Fruit fly (Drosophila melanogaster): ENCODE results near the gene CG15423.

CG15423 gene

DNA sequence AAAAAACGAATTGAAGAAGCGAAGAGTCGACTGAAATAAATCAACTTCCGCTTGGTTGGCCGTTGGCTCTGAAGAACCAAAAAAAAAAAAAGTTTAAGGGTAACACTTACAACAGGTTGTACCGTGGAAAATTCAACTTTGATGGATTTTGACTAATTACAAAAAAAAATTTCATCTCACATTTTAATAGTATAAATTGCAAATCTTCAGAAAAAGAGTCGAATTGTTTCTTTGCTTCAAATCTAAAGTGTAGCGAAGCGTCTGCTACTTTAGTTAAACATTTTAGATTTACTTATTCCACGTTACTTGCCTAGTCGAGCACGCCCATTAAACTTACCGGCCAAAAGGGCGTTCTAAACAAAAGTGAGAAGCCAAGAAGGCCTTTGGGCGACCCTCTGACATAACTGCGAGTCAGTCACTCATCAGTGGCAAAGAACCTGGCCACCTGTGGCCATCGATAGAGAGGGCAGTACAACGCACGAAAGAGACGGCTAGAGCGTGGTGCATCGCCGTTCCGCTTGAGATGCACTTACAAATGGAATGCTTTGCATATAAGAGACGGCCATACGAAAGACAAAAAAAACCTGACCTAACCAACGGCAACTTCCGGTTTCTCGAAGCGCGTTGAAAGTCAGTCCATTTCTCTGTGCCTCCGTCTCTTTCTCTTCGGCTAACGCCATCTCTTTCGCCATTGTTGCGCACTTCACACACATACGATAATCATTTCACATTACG, 15.9 kb downstream of the CG15423 start:
- TF ChIP-seq EcR (GFP tag; optimal IDR thresholded peaks at IDR 0.05) = no peak
- TF ChIP-seq usp (GFP tag; optimal IDR thresholded peaks at IDR 0.05) = no peak
- TF ChIP-seq Dll (optimal IDR thresholded peaks at IDR 0.05) = no peak
- no peak for TF ChIP-seq psq (optimal IDR thresholded peaks at IDR 0.05)
- no peak for TF ChIP-seq CG8478 (optimal IDR thresholded peaks at IDR 0.05)
- no peak for TF ChIP-seq pan (optimal IDR thresholded peaks at IDR 0.05)

DNA sequence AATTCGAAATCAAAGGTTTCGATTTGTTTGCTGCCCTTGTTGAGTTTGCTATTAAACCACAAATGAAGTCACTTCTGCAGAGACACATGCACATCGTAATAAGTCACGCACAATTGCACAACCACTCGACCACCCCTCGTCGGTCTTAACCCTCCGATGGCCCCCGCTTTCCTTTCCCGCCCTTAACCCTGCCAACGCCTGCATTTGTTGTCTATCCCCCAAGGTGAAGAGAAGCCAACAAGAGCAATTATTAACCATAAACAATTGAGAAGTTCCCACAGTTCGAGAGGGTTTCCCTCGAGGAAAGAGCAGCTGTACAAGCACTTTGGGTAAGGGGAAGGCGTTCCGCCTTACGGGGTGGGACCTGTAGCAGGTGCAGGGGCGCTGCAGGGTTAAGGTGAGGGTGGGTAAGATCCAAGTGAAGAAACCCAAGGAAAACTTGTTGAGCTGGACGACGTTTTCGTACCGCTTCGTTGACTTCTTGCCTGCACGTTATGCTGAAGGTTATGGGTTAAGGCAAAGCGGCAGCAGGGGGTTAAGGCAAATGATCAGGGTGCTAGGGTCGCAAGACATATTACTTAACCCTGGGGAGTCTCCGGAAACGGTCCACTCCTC, 17.6 kb downstream of the CG15423 start:
- TF ChIP-seq usp (GFP tag; optimal IDR thresholded peaks at IDR 0.05) = no peak
- no peak for TF ChIP-seq CG8478 (optimal IDR thresholded peaks at IDR 0.05)
- no peak for TF ChIP-seq psq (optimal IDR thresholded peaks at IDR 0.05)
- no peak for TF ChIP-seq Dll (optimal IDR thresholded peaks at IDR 0.05)
- TF ChIP-seq pan (optimal IDR thresholded peaks at IDR 0.05) = no peak
- no peak for TF ChIP-seq EcR (GFP tag; optimal IDR thresholded peaks at IDR 0.05)

DNA sequence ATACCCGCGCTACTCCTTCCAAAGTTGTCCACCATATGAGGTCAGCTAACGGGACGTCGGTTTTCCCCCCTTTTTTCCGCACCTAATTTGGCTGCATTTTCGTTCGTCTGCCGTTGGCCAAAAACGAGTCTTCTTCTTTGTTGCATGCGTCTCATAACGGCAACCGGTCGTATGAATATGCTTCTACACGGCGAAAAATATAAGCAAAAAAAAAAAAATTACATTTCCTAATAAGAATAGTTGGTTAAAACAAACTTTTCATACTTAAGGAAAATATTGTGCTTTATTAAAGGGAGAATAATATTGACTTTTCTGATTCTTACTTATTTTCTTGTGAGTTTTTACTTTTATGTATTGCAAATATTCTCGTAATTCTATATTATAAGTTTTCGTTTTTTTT, 19.2 kb downstream of the CG15423 start:
- TF ChIP-seq usp (GFP tag; optimal IDR thresholded peaks at IDR 0.05) (no peak), CG8478 (optimal IDR thresholded peaks at IDR 0.05) (no peak)

DNA sequence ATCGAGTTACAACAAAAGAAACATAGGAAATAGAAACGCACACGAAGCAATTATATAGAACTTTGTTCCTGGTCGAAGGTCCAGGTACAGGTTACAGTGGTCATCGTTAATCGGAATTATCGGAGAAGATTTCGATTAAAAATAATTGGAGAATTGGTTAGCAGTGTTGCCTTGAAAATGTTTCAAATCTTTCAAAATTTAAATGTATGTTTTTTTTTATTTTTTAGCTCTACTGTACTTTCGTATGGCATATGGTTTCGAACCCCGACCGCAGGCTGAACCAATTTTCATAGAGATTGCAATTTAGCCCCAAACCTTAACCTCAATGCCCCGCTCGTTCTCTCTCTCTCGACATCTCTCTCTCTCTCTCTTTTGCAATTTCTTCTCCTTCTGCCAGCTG, 22.2 kb downstream of the CG15423 start:
- no peak for TF ChIP-seq usp (GFP tag; optimal IDR thresholded peaks at IDR 0.05)
- TF ChIP-seq CG8478 (optimal IDR thresholded peaks at IDR 0.05) = no peak
- TF ChIP-seq EcR (GFP tag; optimal IDR thresholded peaks at IDR 0.05) = no peak
- TF ChIP-seq Dll (optimal IDR thresholded peaks at IDR 0.05) = no peak
- no peak for TF ChIP-seq pan (optimal IDR thresholded peaks at IDR 0.05)
- TF ChIP-seq psq (optimal IDR thresholded peaks at IDR 0.05) = no peak

DNA sequence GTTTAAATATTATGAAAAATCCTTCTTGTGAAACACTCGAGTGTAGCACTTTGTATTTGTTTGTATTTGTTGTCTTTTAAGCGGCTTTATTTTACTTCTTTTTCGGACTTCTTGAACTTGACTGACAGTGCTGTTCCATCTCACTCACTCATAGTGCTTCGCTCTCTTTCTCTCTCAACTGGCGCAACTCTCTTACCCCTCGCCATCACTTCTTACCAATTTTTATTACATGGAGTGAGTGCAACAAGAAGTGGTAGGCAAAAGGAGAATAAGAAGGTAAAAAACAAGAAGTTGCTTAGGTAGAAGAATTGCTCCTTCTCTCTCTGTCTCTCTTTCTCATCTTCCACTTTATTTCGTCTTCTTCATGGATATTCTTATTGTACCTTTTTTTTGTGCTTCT, 22.9 kb downstream of the CG15423 start:
- no peak for TF ChIP-seq Dll (optimal IDR thresholded peaks at IDR 0.05)
- no peak for TF ChIP-seq pan (optimal IDR thresholded peaks at IDR 0.05)
- TF ChIP-seq usp (GFP tag; optimal IDR thresholded peaks at IDR 0.05) = no peak
- TF ChIP-seq EcR (GFP tag; optimal IDR thresholded peaks at IDR 0.05) = no peak
- TF ChIP-seq psq (optimal IDR thresholded peaks at IDR 0.05) = no peak

DNA sequence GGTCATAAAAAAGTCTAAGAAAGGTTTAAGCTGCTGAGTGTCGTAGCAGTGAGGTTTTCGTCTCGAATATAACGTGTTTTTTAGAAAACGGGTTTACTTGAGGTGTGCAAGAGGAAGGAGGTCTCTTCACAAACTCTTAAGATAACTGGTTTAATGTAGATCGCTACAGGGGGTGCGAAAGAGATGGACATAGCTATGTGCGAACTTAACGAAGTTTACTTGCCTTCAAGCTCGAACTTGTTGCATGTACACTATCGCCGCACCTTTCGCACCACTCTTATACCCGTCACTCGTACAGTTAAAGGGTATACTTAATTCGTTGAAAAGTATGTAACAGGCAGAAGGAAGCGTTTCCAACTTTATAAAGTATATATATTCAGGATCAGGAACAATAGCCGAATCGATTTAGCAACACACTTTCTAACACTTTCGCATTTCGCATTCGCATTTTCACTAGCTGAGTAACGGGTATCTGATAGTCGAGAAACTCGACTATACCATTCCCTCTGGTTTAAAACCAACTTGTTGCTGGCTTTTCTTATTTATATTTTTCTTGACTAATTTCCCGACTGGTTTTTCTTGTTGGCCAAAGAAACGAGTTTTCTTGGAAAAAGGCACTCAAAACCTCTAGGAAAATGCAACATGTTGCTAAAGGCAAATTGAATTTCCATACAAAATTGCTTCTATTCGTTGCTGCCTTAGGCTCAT, 24.5 kb downstream of the CG15423 start:
- TF ChIP-seq pan (optimal IDR thresholded peaks at IDR 0.05) (peak; percentile 65), psq (optimal IDR thresholded peaks at IDR 0.05) (no peak)

DNA sequence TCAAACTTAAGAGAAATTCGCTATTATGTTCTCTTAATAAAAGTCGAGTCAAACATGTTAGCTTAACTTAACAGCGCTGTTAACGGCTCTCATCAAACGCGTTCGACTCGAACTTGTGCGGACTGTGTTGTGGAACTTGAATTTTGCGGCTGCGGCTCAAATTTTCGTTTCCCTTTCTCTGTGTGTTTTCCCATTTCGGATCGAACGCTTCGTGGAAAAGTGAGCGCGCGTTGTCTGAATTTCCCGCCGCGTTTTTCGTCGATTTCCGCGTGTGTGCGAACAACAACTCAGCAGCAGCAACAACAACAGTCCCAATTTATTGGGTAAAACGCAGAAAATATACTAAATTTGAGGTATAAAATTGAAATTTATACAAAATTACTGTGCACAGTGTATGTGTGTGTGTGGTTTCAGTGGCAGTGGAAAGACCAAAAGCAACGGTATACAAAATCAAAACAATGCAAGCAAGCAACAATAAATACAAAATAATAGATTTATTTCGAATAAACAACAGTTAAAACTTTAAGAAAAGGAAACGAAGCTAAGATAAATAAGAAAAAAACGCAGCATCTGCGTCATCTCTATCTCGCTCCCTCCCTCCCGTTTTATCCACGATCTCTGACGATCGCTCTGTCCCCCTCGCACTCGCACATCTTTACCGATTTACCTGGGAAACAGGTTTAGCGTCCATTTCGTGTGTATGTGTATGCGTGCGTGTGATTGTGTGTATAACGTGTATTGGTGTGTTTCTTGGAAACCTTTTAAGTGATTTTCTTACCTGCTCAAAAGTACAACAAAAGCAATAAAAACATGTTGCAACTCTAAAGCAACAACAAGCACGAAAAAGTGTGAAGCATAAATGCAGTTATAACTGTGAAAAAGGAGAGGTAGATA, 25.6 kb downstream of the CG15423 start, which contains the start of gene ed:
ed (plus strand) TSS at position 175 of the 894 bp plus-strand sequence.
- peak; percentile 34 for TF ChIP-seq CG8478 (optimal IDR thresholded peaks at IDR 0.05)
- no peak for TF ChIP-seq pan (optimal IDR thresholded peaks at IDR 0.05)
- TF ChIP-seq usp (GFP tag; optimal IDR thresholded peaks at IDR 0.05) = no peak
- TF ChIP-seq Dll (optimal IDR thresholded peaks at IDR 0.05) = no peak
- no peak for TF ChIP-seq psq (optimal IDR thresholded peaks at IDR 0.05)
- TF ChIP-seq EcR (GFP tag; optimal IDR thresholded peaks at IDR 0.05) = no peak

DNA sequence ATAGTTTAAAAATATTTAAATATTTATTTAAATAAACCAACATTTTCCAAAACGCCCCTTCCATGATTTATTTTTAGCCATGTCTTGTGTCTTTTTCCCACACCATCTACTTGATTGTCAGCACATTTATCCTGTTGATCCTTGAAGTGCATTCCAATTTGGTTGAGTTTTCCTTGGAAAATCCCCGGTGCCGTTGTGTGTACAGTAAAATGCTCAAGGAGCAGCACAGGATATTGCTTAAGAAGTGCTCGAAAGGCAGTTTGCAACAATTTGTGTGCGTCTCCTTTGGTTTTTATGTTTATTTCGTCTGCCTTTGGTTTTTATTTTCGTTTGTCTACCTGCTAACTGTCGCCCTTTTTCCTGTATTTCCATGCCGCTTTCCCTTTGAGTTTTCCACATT, 28.5 kb downstream of the CG15423 start:
- TF ChIP-seq psq (optimal IDR thresholded peaks at IDR 0.05) = no peak

DNA sequence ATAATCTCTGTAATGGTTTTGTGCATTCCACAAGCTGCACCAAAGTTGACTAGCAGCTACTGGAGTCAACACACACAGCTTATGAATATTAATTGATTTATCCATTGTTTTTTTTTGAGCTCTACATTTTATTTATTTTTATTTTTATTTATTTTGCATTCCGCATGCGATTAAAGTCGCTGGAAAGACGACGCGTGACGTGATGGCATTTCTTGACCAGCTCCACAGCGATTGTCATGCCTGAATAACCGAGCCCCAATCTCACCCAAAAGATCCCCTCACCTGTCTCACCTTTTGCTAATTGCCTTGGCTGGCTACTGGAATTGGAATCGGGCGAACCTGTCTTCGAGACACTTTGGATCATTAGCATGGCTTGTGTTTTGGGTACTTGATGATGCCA, 30.5 kb downstream of the CG15423 start:
- TF ChIP-seq pan (optimal IDR thresholded peaks at IDR 0.05) (no peak), psq (optimal IDR thresholded peaks at IDR 0.05) (no peak), usp (GFP tag; optimal IDR thresholded peaks at IDR 0.05) (no peak), Dll (optimal IDR thresholded peaks at IDR 0.05) (no peak)

DNA sequence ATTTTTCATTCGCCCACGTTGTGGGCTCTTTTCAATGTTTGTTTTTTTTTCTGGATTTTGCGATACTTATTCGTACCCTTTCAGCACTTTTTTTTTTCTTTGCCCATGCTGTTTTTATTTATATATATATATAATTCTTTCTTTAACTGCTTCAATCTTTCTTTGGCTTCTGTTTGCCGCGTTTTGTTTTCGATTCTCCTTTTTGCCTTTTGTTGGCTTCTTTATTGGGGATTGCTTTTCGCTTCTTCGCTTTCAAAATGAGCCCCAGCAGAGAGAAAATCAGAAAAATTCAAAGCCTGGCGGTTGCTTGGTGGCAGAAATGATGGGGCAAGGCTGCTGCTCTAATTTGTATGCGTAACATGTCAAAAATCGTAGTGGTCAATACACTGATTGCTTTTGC, 31.2 kb downstream of the CG15423 start:
- TF ChIP-seq pan (optimal IDR thresholded peaks at IDR 0.05) (no peak), usp (GFP tag; optimal IDR thresholded peaks at IDR 0.05) (no peak), CG8478 (optimal IDR thresholded peaks at IDR 0.05) (no peak), EcR (GFP tag; optimal IDR thresholded peaks at IDR 0.05) (no peak), psq (optimal IDR thresholded peaks at IDR 0.05) (no peak)

DNA sequence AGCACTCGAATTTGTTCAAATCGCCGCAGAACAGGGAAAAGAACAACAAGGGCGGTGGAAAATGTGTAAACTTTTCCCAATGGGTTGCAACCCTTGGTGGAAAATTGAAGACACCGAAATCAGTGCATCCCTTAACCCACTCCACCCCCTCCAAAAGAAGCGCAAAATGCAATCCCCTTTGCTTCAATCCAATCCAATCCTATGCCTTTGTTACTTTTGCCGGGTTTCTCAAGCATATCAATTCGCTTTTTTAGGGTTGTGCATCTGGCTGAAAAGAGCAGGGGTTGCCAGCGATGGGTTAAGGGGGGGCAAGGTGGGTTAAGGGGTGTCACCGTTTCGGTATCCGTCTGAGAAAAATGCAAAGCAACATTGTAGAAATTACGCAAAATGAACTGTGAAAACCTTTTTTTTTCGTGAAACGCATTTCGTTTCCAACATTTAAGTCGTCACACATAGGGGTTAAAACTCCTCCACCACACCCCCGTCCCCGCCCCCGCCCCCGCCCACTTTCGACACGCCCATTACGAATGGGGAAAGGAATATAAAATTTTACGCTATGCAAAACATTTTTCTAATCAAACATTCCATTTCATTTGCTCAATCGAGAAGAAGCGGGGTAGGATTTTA, 32.3 kb downstream of the CG15423 start:
- no peak for TF ChIP-seq CG8478 (optimal IDR thresholded peaks at IDR 0.05)
- TF ChIP-seq usp (GFP tag; optimal IDR thresholded peaks at IDR 0.05) = no peak
- no peak for TF ChIP-seq Dll (optimal IDR thresholded peaks at IDR 0.05)
- TF ChIP-seq pan (optimal IDR thresholded peaks at IDR 0.05) = no peak
- no peak for TF ChIP-seq psq (optimal IDR thresholded peaks at IDR 0.05)
- no peak for TF ChIP-seq EcR (GFP tag; optimal IDR thresholded peaks at IDR 0.05)

DNA sequence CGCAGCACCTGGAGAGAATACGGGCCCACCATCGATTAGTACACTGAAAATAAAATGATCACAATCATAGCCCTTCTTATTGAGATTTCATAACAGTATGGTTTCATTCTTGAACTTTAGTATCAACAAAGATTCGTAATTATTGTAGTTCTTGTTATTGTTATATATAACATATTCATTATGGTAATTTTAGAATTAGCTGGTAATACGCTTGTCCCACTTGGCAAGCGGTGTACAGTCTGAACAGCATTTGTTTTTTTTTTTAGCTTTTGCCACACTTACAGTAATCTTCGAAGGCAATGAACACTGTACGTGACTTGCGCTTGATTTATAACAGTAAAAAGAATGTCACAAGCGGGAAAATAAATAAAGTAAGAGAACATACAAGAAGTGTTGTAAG, 37.2 kb downstream of the CG15423 start:
- TF ChIP-seq usp (GFP tag; optimal IDR thresholded peaks at IDR 0.05) (no peak), pan (optimal IDR thresholded peaks at IDR 0.05) (no peak), CG8478 (optimal IDR thresholded peaks at IDR 0.05) (no peak)
